Fruit fly (Drosophila melanogaster) whole organism, prepupa: Measurements from ENCODE around the gene EMC5.

Experiments used
- CG6854 ChIP-seq: fragments of 200-800 bp; sonication (Bioruptor generic); optimal IDR thresholded peaks from 2 replicates; lab custom pipeline; 2017; ENCODE audit warnings: missing biosample characterization, mild to moderate bottlenecking, missing genetic modification characterization
- Gug ChIP-seq: fragments of 200-800 bp; sonication (Bioruptor generic); IDR thresholded peaks from 2 replicates; pipeline ENCODE4 v1.3.6; 2022; ENCODE audit warnings: missing biosample characterization, missing genetic modification characterization

dm6 chr2L:19035013-19035412 is 47.5 kb downstream of the EMC5 start:
- TF ChIP-seq Gug (GFP tag; lab: Robert Waterston, UW) (no peak), CG6854 (GFP tag; lab: Kevin White, UChicago) (no peak)
